Fruit fly (Drosophila melanogaster) whole organism, adult: ENCODE data around the gene CG11426.

ENCODE experiments used
- CG7045 ChIP-seq: fragments of 200-800 bp; sonication (Bioruptor generic); optimal IDR thresholded peaks from 2 replicates; lab custom pipeline; 2017; ENCODE audit warnings: missing biosample characterization, mild to moderate bottlenecking, missing genetic modification characterization
- CG7101 ChIP-seq: fragments of 200-800 bp; sonication (Bioruptor generic); optimal IDR thresholded peaks from 2 replicates; lab custom pipeline; 2018; ENCODE audit warnings: missing biosample characterization, mild to moderate bottlenecking, missing genetic modification characterization, moderate library complexity
- Hr96 ChIP-seq: fragments of 200-800 bp; sonication (Bioruptor generic); optimal IDR thresholded peaks from 2 replicates; lab custom pipeline; 2016; ENCODE audit warnings: missing biosample characterization, missing genetic modification characterization
- Mnt ChIP-seq: fragments of 200-800 bp; sonication (Bioruptor generic); optimal IDR thresholded peaks from 2 replicates; lab custom pipeline; 2016; ENCODE audit warnings: missing biosample characterization, mild to moderate bottlenecking, missing genetic modification characterization
- toe ChIP-seq: fragments of 200-800 bp; sonication (Bioruptor generic); optimal IDR thresholded peaks from 2 replicates; lab custom pipeline; 2016; ENCODE audit warnings: missing biosample characterization, missing genetic modification characterization

- TF ChIP-seq toe (GFP tag; lab: Kevin White, UChicago): no peak
- no peak for TF ChIP-seq CG7045 (GFP tag; lab: Kevin White, UChicago)
- no peak for TF ChIP-seq Mnt (GFP tag; lab: Kevin White, UChicago)
- TF ChIP-seq CG7101: no peak
- no peak for TF ChIP-seq Hr96 (GFP tag; lab: Kevin White, UChicago)
These were observed 14.3 kb upstream of the CG11426 start for dm6 chr3L:22455953-22456488.
